Fruit fly (Drosophila melanogaster) whole organism, prepupa: ENCODE results near the gene Usp1.

Experiments
- CG10631 ChIP-seq: fragments of 200-800 bp; sonication (Bioruptor generic); optimal IDR thresholded peaks from 2 replicates; lab custom pipeline; 2016; ENCODE audit warnings: missing biosample characterization, missing genetic modification characterization
- CG11762 ChIP-seq: fragments of 200-800 bp; sonication (Bioruptor generic); optimal IDR thresholded peaks from 3 replicates; lab custom pipeline; 2016; ENCODE audit warnings: missing biosample characterization, missing genetic modification characterization; ENCODE audit not compliant: insufficient read depth
- CG15336 ChIP-seq: fragments of 200-800 bp; sonication (Bioruptor generic); IDR thresholded peaks from 2 replicates; pipeline ENCODE4 v1.3.6; 2022; ENCODE audit warnings: missing biosample characterization, missing genetic modification characterization
- CG1621 ChIP-seq: fragments of 200-800 bp; sonication (Bioruptor generic); optimal IDR thresholded peaks from 3 replicates; lab custom pipeline; 2018; ENCODE audit warnings: missing biosample characterization, mild to moderate bottlenecking, missing genetic modification characterization
- CG16779 ChIP-seq: fragments of 200-800 bp; sonication (Bioruptor generic); optimal IDR thresholded peaks from 3 replicates; lab custom pipeline; 2017; ENCODE audit warnings: missing biosample characterization, mild to moderate bottlenecking, missing genetic modification characterization
- CG3032 ChIP-seq: fragments of 200-800 bp; optimal IDR thresholded peaks from 2 replicates; lab custom pipeline; 2019; ENCODE audit warnings: missing biosample characterization, mild to moderate bottlenecking, missing genetic modification characterization, moderate library complexity
- CG31627 ChIP-seq: fragments of 200-800 bp; sonication (Bioruptor generic); optimal IDR thresholded peaks from 3 replicates; lab custom pipeline; 2016; ENCODE audit warnings: missing biosample characterization, missing genetic modification characterization
- CG32006 ChIP-seq: fragments of 200-800 bp; sonication (Bioruptor generic); optimal IDR thresholded peaks from 3 replicates; lab custom pipeline; 2017; ENCODE audit warnings: missing biosample characterization, mild to moderate bottlenecking, missing genetic modification characterization
- CG3919 ChIP-seq: fragments of 200-800 bp; sonication (Bioruptor generic); optimal IDR thresholded peaks from 3 replicates; lab custom pipeline; 2016; ENCODE audit warnings: missing biosample characterization, missing genetic modification characterization
- CG4318 ChIP-seq: fragments of 200-800 bp; sonication (Bioruptor generic); optimal IDR thresholded peaks from 3 replicates; lab custom pipeline; 2017; ENCODE audit warnings: missing biosample characterization, mild to moderate bottlenecking, missing genetic modification characterization
- CG6276 ChIP-seq: fragments of 200-800 bp; sonication (Bioruptor generic); optimal IDR thresholded peaks from 2 replicates; lab custom pipeline; 2017; ENCODE audit warnings: missing biosample characterization, mild to moderate bottlenecking, missing genetic modification characterization
- CG6792 ChIP-seq: fragments of 200-800 bp; sonication (Bioruptor generic); optimal IDR thresholded peaks from 3 replicates; lab custom pipeline; 2016; ENCODE audit warnings: missing biosample characterization, missing genetic modification characterization
- CG6808 ChIP-seq: fragments of 200-800 bp; sonication (Bioruptor generic); optimal IDR thresholded peaks from 3 replicates; lab custom pipeline; 2017; ENCODE audit warnings: missing biosample characterization, missing genetic modification characterization, mild to moderate bottlenecking, moderate library complexity, missing genetic modification reagents
- CG6854 ChIP-seq: fragments of 200-800 bp; sonication (Bioruptor generic); optimal IDR thresholded peaks from 2 replicates; lab custom pipeline; 2017; ENCODE audit warnings: missing biosample characterization, mild to moderate bottlenecking, missing genetic modification characterization
- CG7368 ChIP-seq: fragments of 200-800 bp; sonication (Bioruptor generic); optimal IDR thresholded peaks from 3 replicates; lab custom pipeline; 2016; ENCODE audit warnings: missing biosample characterization, missing genetic modification characterization
- CG8119 ChIP-seq: fragments of 200-800 bp; sonication (Bioruptor generic); IDR thresholded peaks from 3 replicates; pipeline ENCODE4 v1.3.6; 2022; ENCODE audit warnings: missing biosample characterization, missing genetic modification characterization
- CG8319 ChIP-seq: fragments of 200-800 bp; sonication (Bioruptor generic); optimal IDR thresholded peaks from 3 replicates; lab custom pipeline; 2016; ENCODE audit warnings: missing biosample characterization, missing genetic modification characterization
- Eip75B ChIP-seq: fragments of 200-800 bp; sonication (Bioruptor generic); optimal IDR thresholded peaks from 3 replicates; lab custom pipeline; 2016; ENCODE audit warnings: missing biosample characterization, missing genetic modification characterization
- Eip78C ChIP-seq: fragments of 200-800 bp; sonication (Bioruptor generic); peaks from one replicate; lab custom pipeline; 2016; ENCODE audit warnings: missing biosample characterization, missing genetic modification characterization
- Eip93F ChIP-seq: fragments of 200-800 bp; sonication (Bioruptor generic); optimal IDR thresholded peaks from 2 replicates; lab custom pipeline; 2016; ENCODE audit warnings: missing biosample characterization, mild to moderate bottlenecking, missing genetic modification characterization
- Ets96B ChIP-seq: fragments of 200-800 bp; optimal IDR thresholded peaks from 2 replicates; lab custom pipeline; 2019; ENCODE audit warnings: missing biosample characterization, mild to moderate bottlenecking, missing genetic modification characterization, moderate library complexity
- Hr38 ChIP-seq: sonication (Bioruptor generic); optimal IDR thresholded peaks from 2 replicates; lab custom pipeline; 2016; ENCODE audit warnings: missing biosample characterization, missing genetic modification characterization
- Hr39 ChIP-seq: fragments of 200-800 bp; sonication (Bioruptor generic); optimal IDR thresholded peaks from 2 replicates; lab custom pipeline; 2016; ENCODE audit warnings: missing biosample characterization, missing genetic modification characterization
- Hr4 ChIP-seq: fragments of 200-800 bp; sonication (Bioruptor generic); optimal IDR thresholded peaks from 3 replicates; lab custom pipeline; 2016; ENCODE audit warnings: missing biosample characterization, missing genetic modification characterization
- Lpt ChIP-seq: fragments of 200-800 bp; sonication (Bioruptor generic); optimal IDR thresholded peaks from 3 replicates; lab custom pipeline; 2016; ENCODE audit warnings: missing biosample characterization, missing genetic modification characterization
- Met ChIP-seq: fragments of 200-800 bp; sonication (Bioruptor generic); optimal IDR thresholded peaks from 3 replicates; lab custom pipeline; 2016; ENCODE audit warnings: missing biosample characterization, missing genetic modification characterization
- OdsH ChIP-seq: fragments of 200-800 bp; sonication (Bioruptor generic); optimal IDR thresholded peaks from 3 replicates; lab custom pipeline; 2016; ENCODE audit warnings: missing biosample characterization, missing genetic modification characterization
- Smox ChIP-seq: fragments of 200-800 bp; sonication (Bioruptor generic); optimal IDR thresholded peaks from 3 replicates; lab custom pipeline; 2016; ENCODE audit warnings: missing biosample characterization, missing genetic modification characterization
- Sox102F ChIP-seq: fragments of 200-800 bp; sonication (Bioruptor generic); optimal IDR thresholded peaks from 2 replicates; lab custom pipeline; 2016; ENCODE audit warnings: missing biosample characterization, mild to moderate bottlenecking, missing genetic modification characterization
- Sox14 ChIP-seq: fragments of 200-800 bp; sonication (Bioruptor generic); optimal IDR thresholded peaks from 3 replicates; lab custom pipeline; 2016; ENCODE audit warnings: missing biosample characterization, missing genetic modification characterization
- achi ChIP-seq: fragments of 200-800 bp; sonication (Bioruptor generic); optimal IDR thresholded peaks from 3 replicates; lab custom pipeline; 2016; ENCODE audit warnings: missing biosample characterization, missing genetic modification characterization
- acj6 ChIP-seq: fragments of 200-800 bp; sonication (Bioruptor generic); optimal IDR thresholded peaks from 3 replicates; lab custom pipeline; 2016; ENCODE audit warnings: missing biosample characterization, missing genetic modification characterization
- cyc ChIP-seq: fragments of 200-800 bp; sonication (Bioruptor generic); optimal IDR thresholded peaks from 3 replicates; lab custom pipeline; 2016; ENCODE audit warnings: missing biosample characterization, missing genetic modification characterization
- dsx ChIP-seq: fragments of 200-800 bp; optimal IDR thresholded peaks from 3 replicates; lab custom pipeline; 2019; ENCODE audit warnings: missing biosample characterization, mild to moderate bottlenecking, missing genetic modification characterization, moderate library complexity; ENCODE audit not compliant: poor library complexity, severe bottlenecking
- eg ChIP-seq: fragments of 200-800 bp; sonication (Bioruptor generic); IDR thresholded peaks from 3 replicates; pipeline ENCODE4 v1.3.6; 2022; ENCODE audit warnings: missing biosample characterization, missing genetic modification characterization
- esn ChIP-seq: fragments of 200-800 bp; sonication (Bioruptor generic); optimal IDR thresholded peaks from 2 replicates; lab custom pipeline; 2016; ENCODE audit warnings: missing biosample characterization, mild to moderate bottlenecking, missing genetic modification characterization, moderate library complexity
- fd59A ChIP-seq: fragments of 200-800 bp; sonication (Bioruptor generic); optimal IDR thresholded peaks from 2 replicates; lab custom pipeline; 2017; ENCODE audit warnings: missing biosample characterization, mild to moderate bottlenecking, missing genetic modification characterization, missing genetic modification reagents
- fd85E ChIP-seq: fragments of 200-800 bp; sonication (Bioruptor generic); optimal IDR thresholded peaks from 3 replicates; lab custom pipeline; 2016; ENCODE audit warnings: missing biosample characterization, missing genetic modification characterization
- fkh ChIP-seq: fragments of 200-800 bp; sonication (Bioruptor generic); optimal IDR thresholded peaks from 3 replicates; lab custom pipeline; 2017; ENCODE audit warnings: missing biosample characterization, mild to moderate bottlenecking, missing genetic modification characterization, moderate library complexity
- lz ChIP-seq: fragments of 200-800 bp; sonication (Bioruptor generic); optimal IDR thresholded peaks from 3 replicates; lab custom pipeline; 2016; ENCODE audit warnings: missing biosample characterization, missing genetic modification characterization
- net ChIP-seq: fragments of 200-800 bp; sonication (Bioruptor generic); optimal IDR thresholded peaks from 3 replicates; lab custom pipeline; 2016; ENCODE audit warnings: missing biosample characterization, missing genetic modification characterization
- ss ChIP-seq, 2 experiments: fragments of 200-800 bp; sonication (Bioruptor generic); optimal IDR thresholded peaks; 2 replicates in 1 of 2; 3 replicates in 1 of 2; lab custom pipeline; 2017 to 2018; ENCODE audit warnings: mild to moderate bottlenecking in 2 of 2, missing biosample characterization in 2 of 2, missing genetic modification characterization in 2 of 2, moderate library complexity in 1 of 2
- svp ChIP-seq: fragments of 200-800 bp; sonication (Bioruptor generic); peaks from one replicate; lab custom pipeline; 2016; ENCODE audit warnings: missing biosample characterization, missing genetic modification characterization
- topi ChIP-seq: fragments of 200-800 bp; sonication (Bioruptor generic); optimal IDR thresholded peaks from 3 replicates; lab custom pipeline; 2016; ENCODE audit warnings: missing biosample characterization, missing genetic modification characterization

Gene Usp1

dm6 chr3R:29280633-29281572, 51.9 kb downstream of the Usp1 start (continued):
- TF ChIP-seq ss (GFP tag; optimal IDR thresholded peaks at IDR 0.05; lab: Kevin White, UChicago): peak in 1 of 2 experiments; percentile 43
- no peak for TF ChIP-seq Hr38
- TF ChIP-seq fd85E (GFP tag; lab: Kevin White, UChicago): no peak
- TF ChIP-seq Eip78C (GFP tag; lab: Kevin White, UChicago): peak; percentile 61
- no peak for TF ChIP-seq CG31627 (GFP tag; lab: Kevin White, UChicago)
- TF ChIP-seq CG8119 (GFP tag; lab: Robert Waterston, UW): peak; percentile 80
- TF ChIP-seq CG7368 (GFP tag; lab: Kevin White, UChicago): no peak
- peak; percentile 65 for TF ChIP-seq Sox14 (GFP tag; lab: Kevin White, UChicago)
- TF ChIP-seq Met (GFP tag; lab: Kevin White, UChicago): no peak
- peak; percentile 68 for TF ChIP-seq CG32006
- peak; percentile 63 for TF ChIP-seq CG3032
- peak; percentile 67 for TF ChIP-seq dsx (GFP tag; lab: Kevin White, UChicago)
- peak; percentile 70 for TF ChIP-seq Ets96B (tag; lab: Kevin White, UChicago)
- no peak for TF ChIP-seq lz (GFP tag; lab: Kevin White, UChicago)
- TF ChIP-seq CG6276 (GFP tag; lab: Kevin White, UChicago): peak; percentile 8
- peak; percentile 73 for TF ChIP-seq CG15336 (GFP tag; lab: Robert Waterston, UW)
- TF ChIP-seq topi (GFP tag; lab: Kevin White, UChicago): no peak
- peak; percentile 21 for TF ChIP-seq CG1621 (tag; lab: Kevin White, UChicago)
- peak; percentile 74 for TF ChIP-seq CG10631 (GFP tag; lab: Kevin White, UChicago)
- peak; percentile 49 for TF ChIP-seq fd59A (GFP tag; lab: Kevin White, UChicago)
- TF ChIP-seq Hr4 (GFP tag; lab: Kevin White, UChicago): peak; percentile 25
- TF ChIP-seq CG6854 (GFP tag; lab: Kevin White, UChicago): no peak
- peak; percentile 31 for TF ChIP-seq acj6
- TF ChIP-seq CG4318 (GFP tag; lab: Kevin White, UChicago): peak; percentile 31
- peak; percentile 34 for TF ChIP-seq OdsH (GFP tag; lab: Kevin White, UChicago)
- peak; percentile 32 for TF ChIP-seq achi
- peak; percentile 52 for TF ChIP-seq Lpt (GFP tag; lab: Kevin White, UChicago)

DNA sequence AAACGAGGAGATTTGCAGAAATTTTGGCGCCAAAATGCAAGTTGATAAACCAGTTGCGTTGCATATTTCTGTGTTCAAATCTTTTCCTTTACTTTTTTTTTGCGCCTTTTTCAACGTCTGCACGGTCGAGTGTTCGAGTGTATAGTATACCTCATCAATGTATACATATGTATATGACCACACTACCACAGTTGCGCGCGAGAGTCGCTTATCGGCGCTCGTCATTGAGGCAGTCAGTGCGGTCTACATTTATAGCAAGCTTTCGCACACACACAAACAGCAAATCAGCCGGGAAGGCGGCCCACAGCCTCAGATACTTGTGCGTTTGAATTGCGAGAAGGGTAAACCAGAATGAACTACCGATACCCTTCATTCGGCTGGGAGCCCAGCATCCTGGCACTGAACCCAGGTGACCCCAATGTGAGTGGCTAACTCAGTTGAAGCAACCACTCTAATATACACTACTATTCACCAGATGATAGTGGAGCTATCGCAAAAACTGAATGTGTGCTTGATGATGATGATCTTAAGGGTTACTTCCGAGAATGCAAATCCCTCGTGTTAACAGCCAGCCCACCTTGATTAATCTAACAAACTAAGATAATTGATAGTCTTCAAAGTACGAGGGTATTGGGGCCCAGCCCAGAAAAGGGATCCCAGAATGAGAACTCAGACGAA, 54.1 kb downstream of the Usp1 start:
- TF ChIP-seq CG10631 (GFP tag; lab: Kevin White, UChicago) (peak; percentile 48), fkh (no peak), net (no peak), fd59A (GFP tag; lab: Kevin White, UChicago) (no peak), Eip93F (GFP tag; lab: Kevin White, UChicago) (no peak), CG6808 (GFP tag; lab: Kevin White, UChicago) (peak; percentile 35), acj6 (peak; percentile 8), CG8319 (GFP tag; lab: Kevin White, UChicago) (no peak), fd85E (GFP tag; lab: Kevin White, UChicago) (no peak), CG4318 (GFP tag; lab: Kevin White, UChicago) (no peak), Smox (GFP tag; lab: Kevin White, UChicago) (peak; percentile 48), CG16779 (tag; lab: Kevin White, UChicago) (no peak), CG6854 (GFP tag; lab: Kevin White, UChicago) (peak; percentile 33), CG3919 (GFP tag; lab: Kevin White, UChicago) (peak; percentile 13), Hr38 (no peak), CG1621 (tag; lab: Kevin White, UChicago) (no peak), Sox102F (peak; percentile 25), eg (GFP tag; lab: Robert Waterston, UW) (no peak), svp (GFP tag; lab: Kevin White, UChicago) (peak; percentile 81), Met (GFP tag; lab: Kevin White, UChicago) (peak; percentile 42), OdsH (GFP tag; lab: Kevin White, UChicago) (peak; percentile 16), ss (GFP tag; optimal IDR thresholded peaks at IDR 0.05; lab: Kevin White, UChicago) (peak in 1 of 2 experiments; percentile 48), Lpt (GFP tag; lab: Kevin White, UChicago) (no peak), CG3032 (peak; percentile 9), esn (peak; percentile 53), Hr39 (GFP tag; lab: Kevin White, UChicago) (peak; percentile 36), Sox14 (GFP tag; lab: Kevin White, UChicago) (peak; percentile 46), CG6792 (GFP tag; lab: Kevin White, UChicago) (peak; percentile 33), Eip78C (GFP tag; lab: Kevin White, UChicago) (peak; percentile 78), CG11762 (GFP tag; lab: Kevin White, UChicago) (no peak), Eip75B (GFP tag; lab: Kevin White, UChicago) (peak; percentile 8), cyc (peak; percentile 22), CG6276 (GFP tag; lab: Kevin White, UChicago) (no peak), Ets96B (tag; lab: Kevin White, UChicago) (peak; percentile 34)
